Worm (Caenorhabditis elegans): ENCODE results near the gene W01B6.8.

DNA sequence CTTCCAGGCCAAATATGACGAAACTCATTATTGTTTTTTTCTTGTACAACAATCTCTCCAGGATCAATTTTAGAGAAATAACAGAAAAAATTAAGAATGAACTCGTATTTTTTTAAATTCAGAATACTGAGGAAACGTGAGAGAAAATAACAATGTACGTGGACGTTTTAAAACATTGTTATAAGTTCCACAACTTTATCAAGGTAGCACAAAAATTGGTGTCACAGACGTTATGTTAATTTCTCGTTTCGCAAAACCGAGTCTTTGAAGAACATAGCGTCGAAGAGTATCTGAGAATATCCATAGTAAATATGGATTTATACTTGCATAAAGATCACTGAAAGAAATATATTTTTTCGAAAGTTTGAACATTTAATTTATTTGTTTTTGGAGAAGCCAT lies 33.1 kb downstream of the W01B6.8 start, which contains the start of gene T04B2.8:
- TF ChIP-seq tbx-2 (tag; optimal IDR thresholded peaks at IDR 0.05) (no peak), fkh-10 (GFP tag; optimal IDR thresholded peaks at IDR 0.05) (no peak), ztf-16 (tag; optimal IDR thresholded peaks at IDR 0.05) (no peak), syd-9 (tag; optimal IDR thresholded peaks at IDR 0.05) (no peak), Y22D7AL.16 (tag; optimal IDR thresholded peaks at IDR 0.05) (no peak), eyg-1 (tag; optimal IDR thresholded peaks at IDR 0.05) (no peak), sox-2 (GFP tag; IDR thresholded peaks at IDR 0.05) (no peak), unc-42 (tag; optimal IDR thresholded peaks at IDR 0.05) (no peak), ceh-19 (GFP tag; optimal IDR thresholded peaks at IDR 0.05) (no peak)
